Worm (Caenorhabditis elegans) whole organism, dauer: ENCODE data around the gene B0432.9.
"Not testable (repeated sequence)": the region's sequence is repeated elsewhere in the genome, so short reads cannot be mapped to it uniquely, and the experiment has no call there.

Experiments used
- unc-62 ChIP-seq: sonication (generic microtip); optimal IDR thresholded peaks from 2 replicates; lab custom pipeline; 2017; ENCODE audit warnings: missing biosample characterization, missing genetic modification reagents, missing genetic modification characterization

The B0432.9 gene

ce11 chrII:283594-283993 is at the start of gene B0432.9:
Gene B0432.9 (minus strand): TSS chrII:283694.
- TF ChIP-seq unc-62 (GFP tag; lab: Kevin White, UChicago): no peak

DNA sequence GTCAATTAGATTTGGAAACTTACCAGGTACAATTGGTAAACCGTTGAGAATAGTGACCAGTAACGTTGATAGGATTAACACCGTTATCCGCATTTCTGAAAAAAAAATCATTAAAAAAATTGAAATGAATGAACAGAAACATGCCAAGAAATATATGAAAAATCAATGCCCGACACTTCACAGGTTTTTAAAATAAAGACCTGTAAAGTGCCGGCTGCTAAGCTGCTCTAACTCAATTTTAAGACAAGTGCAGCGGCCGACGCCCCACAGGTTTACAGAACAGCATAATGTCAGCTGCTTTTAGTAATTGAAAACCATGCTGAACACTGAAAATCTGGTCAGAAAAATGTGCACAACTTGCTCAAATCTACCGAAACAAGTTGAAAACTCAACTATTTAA is 48.9 kb upstream of the B0432.9 start, which contains the start of gene cbn-1:
Gene cbn-1, minus strand, starts transcription at position 101 of the 400 bp plus-strand sequence.
- no peak for TF ChIP-seq unc-62 (GFP tag; lab: Kevin White, UChicago)

ce11 chrII:325639-326350 is 42.3 kb upstream of the B0432.9 start, which contains the start of gene sgcb-1:
Gene sgcb-1 (plus strand): TSS chrII:326300.
- no peak for TF ChIP-seq unc-62 (GFP tag; lab: Kevin White, UChicago)

DNA sequence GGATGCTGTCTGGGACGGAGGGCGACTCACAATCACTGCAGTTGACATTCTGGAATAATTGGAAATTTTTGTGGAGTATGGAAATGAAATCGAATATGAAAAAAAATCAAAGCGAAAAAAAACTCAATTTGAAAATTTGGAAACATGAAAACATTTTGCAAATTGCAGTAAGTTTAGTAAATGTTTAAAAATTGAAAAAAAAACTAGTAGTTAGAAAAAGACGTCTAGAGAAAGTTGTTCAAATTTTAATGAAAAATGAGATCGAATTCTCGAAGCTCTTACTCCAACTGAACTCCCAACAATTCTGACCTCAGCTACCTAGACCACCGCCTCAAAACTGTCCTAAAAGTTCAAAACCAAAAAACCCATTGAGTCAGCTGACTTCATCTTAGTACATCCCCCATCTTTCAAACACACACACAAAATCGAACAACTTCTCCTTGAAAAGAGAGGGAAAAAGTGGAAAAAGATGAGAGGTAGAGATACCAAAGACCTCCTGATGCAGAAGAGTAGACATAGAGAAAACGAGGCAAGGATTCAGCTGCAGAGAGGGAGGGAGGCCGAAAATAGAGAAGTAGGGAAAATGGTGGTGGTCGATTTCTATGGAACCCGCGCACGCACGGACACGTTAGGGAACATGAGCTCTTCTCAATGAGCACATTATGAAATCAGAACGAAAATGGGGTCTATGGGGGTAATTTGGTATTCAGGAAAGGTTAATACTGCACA is 39.7 kb upstream of the B0432.9 start, which contains the start of gene K01A2.10:
Gene K01A2.10, minus strand, starts transcription at position 51 of the 729 bp plus-strand sequence.
- TF ChIP-seq unc-62 (GFP tag; lab: Kevin White, UChicago): no peak

DNA sequence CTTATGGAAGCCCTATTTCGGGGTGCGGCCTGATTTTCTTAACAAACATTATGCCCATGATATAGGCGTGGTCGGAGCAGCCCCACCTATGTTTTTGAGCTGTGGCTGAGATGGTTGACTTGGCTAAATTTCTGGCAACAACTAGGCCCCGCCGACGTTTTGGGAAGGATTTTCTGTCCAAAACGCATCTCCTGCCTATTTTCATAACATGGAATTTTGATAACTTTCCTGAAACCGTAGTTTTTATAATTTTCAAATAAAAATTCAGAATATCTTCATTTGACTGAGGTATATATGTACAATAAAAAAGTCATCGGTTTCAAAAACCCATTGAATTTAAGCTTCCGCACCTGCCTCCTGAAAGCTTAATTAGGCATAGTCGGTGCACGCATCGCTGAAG is 37.7 kb upstream of the B0432.9 start:
- TF ChIP-seq unc-62 (GFP tag; lab: Kevin White, UChicago): no peak

DNA sequence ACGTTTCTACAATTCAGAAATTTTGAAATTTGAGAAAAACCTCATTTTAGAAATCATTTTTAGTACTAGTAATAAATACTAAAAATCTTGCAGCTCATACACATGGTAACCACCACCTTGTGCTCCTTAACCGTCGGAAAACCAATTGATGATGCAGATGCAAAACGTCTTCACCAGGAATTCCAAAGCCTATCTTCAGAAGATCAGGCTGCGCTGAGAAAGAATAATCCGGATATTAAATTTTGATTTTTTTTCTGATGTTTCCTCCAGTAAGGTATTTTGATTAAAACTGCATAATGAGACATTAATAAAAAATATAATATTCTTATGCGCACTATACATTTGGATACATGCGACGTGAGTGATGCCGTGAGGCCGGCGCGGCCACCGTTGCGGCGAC is 37.3 kb upstream of the B0432.9 start:
- TF ChIP-seq unc-62 (GFP tag; lab: Kevin White, UChicago): no peak

DNA sequence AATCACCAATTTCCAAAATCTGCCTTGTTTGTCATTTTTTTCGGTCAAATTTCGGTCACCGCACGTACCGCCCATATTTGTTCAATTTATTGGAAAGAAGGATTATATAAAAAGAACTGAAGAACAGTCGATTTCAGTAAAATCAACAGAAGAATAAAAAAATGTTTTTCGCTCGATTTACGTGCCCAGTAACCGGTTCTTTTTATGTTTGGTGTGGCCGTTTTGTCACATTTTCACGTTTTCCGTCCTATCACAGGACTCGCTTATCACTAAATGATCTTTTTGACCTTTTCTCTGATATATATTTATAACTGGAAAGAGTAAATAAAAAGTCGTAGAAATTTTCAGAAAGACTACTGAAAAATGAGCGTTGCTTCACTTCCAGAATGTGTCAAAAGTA is 36.0 kb upstream of the B0432.9 start, which contains the start of gene far-7:
Gene far-7, plus strand, starts transcription at position 331 of the 400 bp plus-strand sequence.
- no peak for TF ChIP-seq unc-62 (GFP tag; lab: Kevin White, UChicago)

ce11 chrII:313540-313939 is 30.0 kb upstream of the B0432.9 start:
- TF ChIP-seq unc-62 (GFP tag; lab: Kevin White, UChicago): no peak

DNA sequence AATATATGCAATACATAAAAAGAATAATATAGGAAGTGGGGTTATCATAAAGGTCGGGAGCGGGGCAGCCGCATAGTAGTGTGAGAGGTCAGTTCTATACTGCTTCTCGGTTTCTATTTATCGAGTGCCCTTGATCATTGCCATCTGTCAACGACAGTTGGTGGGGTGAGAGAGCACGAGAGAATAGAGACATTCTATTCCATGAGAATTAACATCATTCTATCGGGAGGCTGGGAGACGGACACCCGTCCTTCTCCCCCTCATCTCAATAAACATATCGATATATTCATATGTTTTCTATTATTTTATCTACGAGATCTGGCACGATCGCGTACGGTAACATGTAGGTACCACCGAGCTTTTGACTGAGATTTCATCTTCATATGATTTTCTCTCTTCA is 28.6 kb upstream of the B0432.9 start, which contains the start of gene mps-2:
Gene mps-2, minus strand, starts transcription at position 101 of the 400 bp plus-strand sequence.
- TF ChIP-seq unc-62 (GFP tag; lab: Kevin White, UChicago): not testable (repeated sequence)

- TF ChIP-seq unc-62 (GFP tag; lab: Kevin White, UChicago): no peak
These were observed 23.7 kb upstream of the B0432.9 start, which contains the start of gene K01A2.4 for ce11 chrII:307154-307553. Gene K01A2.4 (plus strand): TSS chrII:307454.

DNA sequence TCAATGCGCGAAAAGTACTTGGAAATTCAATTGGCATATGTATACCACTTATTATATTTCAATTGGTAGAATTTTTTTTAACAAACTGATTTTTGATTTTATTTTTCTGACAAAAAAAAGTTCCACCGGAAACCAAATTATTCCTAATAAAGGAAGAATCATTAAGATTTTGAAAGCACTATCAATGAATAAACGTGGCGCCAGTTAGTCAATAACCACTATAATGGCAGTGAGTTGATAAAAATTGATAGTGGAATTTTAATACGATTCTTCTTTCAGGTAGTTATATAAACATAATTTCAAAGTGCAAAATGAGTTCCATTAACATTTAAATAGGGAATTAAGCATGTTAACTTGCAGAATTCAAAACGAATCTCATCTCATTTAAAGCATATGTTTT is 22.2 kb upstream of the B0432.9 start, which contains the start of gene col-69:
Gene col-69, minus strand, starts transcription at position 101 of the 400 bp plus-strand sequence.
- TF ChIP-seq unc-62 (GFP tag; lab: Kevin White, UChicago): no peak

DNA sequence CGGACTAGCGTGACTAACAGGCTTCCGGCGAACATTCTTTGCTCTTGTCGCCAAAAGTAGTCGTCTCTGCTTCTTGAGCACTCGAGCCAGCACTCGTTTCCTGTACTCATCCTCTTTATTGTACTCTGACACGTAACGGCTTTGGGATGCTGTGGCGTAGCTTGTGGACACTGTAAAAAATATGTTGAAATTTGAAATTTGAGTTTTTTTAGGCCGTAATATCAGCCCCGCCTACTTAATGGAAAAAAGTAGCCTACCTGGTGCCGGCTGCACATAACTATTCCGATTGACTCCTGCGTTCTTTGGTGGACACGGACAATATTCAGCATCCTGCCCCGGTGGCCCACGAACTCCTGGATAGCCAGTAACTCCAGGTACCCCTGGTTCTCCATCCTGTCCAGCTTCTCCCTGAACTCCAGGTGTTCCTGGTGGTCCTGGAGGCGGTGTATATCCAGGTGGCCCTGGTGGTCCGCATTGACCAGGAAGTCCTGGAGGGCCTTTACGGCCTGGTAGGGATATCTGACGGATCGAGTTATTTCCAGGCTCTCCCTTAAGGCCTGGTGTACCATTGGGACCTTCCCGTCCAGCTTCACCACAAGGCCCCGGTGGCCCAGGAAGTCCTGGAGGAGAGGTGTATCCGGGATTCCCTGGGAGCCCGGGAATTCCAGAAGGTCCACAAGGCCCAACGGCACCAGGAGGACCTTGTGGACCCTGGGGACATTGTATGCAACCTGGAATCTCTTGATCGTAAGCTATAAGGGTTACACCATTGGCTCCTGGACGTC is 20.6 kb upstream of the B0432.9 start:
- TF ChIP-seq unc-62 (GFP tag; lab: Kevin White, UChicago): no peak

DNA sequence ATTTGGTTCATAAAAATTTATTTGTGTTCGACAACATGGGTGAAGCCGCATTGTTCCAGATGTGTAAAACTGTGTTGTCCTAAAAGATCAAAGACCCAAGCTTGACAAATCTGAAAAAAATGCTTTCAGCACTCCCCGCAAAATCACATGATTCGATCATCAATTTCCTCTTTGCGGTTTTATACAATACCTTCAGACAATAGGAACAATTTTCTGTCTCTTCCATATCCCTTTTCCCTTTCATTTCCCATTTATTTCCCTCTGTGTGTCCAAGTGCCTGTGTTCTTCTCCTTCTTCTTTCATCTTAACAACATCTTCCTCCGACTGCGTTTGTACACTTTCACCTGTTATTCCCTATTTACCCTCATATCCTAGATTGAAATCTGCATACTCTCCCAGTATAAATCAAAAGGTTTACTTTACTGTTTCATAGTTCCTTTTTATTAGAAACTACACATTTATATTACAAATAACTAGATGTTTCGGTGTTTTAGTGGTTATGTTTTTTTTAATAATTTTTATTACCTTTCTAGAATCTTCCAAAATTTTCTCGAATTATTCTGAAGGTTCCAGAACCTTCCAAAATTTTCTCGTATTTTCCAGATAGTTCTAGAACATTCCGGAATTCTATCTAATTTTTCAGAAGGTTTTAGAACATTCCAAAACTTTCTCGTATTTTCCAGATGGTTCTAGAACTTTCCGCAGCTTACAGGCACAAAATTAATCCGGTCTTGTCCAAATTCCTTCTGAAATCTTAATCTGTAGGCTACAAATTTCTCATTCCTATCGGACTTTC is 17.7 kb upstream of the B0432.9 start, which contains the start of gene K01A2.5:
Gene K01A2.5, plus strand, starts transcription at position 297 of the 796 bp plus-strand sequence.
- TF ChIP-seq unc-62 (GFP tag; lab: Kevin White, UChicago): no peak

- no peak for TF ChIP-seq unc-62 (GFP tag; lab: Kevin White, UChicago)
These were observed 16.2 kb upstream of the B0432.9 start, which contains the start of gene K01A2.6 for ce11 chrII:299684-300083. Gene K01A2.6 (plus strand): TSS chrII:299984.
